Fruit fly (Drosophila melanogaster): ENCODE results near the gene Mgat2.

Mgat2 gene

DNA sequence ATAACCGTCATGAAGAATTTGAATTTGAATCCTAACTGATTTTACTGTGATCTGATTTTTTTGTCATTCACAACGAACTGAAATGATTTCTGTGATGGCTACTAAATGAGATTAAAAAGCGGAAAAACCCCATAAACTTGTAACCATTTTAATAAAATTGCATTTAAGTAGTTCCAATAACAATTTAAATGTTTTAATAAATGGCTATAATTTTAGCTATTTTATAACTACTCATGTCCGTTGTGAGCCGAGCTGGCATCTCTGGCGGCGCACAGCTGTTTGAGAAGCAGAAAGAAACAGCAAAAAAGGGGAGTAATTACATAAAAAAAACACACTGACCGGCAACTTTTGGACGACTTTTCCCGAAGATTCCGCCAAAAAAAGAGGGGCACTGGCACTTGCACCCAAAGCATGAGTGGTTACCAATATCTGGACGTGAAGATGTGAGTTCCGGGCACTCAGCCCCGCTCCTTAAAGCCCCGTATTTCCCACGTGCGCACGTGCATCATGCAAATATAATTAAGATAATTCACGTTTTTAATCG lies 34.6 kb upstream of the Mgat2 start, which contains the start of the genes CG7950 and Rpp14a (continued):
- TF ChIP-seq ftz-f1 (GFP tag; optimal IDR thresholded peaks at IDR 0.05) (no peak), Dref (GFP tag; IDR thresholded peaks at IDR 0.05) (no peak), Ssrp (tag; optimal IDR thresholded peaks at IDR 0.05) (peak; percentile 74), CG14014 (GFP tag; IDR thresholded peaks at IDR 0.05) (peak; percentile 80), lab (GFP tag; optimal IDR thresholded peaks at IDR 0.05) (peak; percentile 84), CG7928 (GFP tag; optimal IDR thresholded peaks at IDR 0.05) (no peak), Spps (tag; optimal IDR thresholded peaks at IDR 0.05) (peak; percentile 33), ssp (GFP tag; IDR thresholded peaks at IDR 0.05) (peak; percentile 47), CG7745 (tag; optimal IDR thresholded peaks at IDR 0.05) (no peak), CG8359 (GFP tag; optimal IDR thresholded peaks at IDR 0.05; ENCODE audit: borderline replicate concordance) (no peak), YL-1 (GFP tag; optimal IDR thresholded peaks at IDR 0.05) (peak; percentile 83), sr (GFP tag; IDR thresholded peaks at IDR 0.05) (no peak), CG14710 (tag; optimal IDR thresholded peaks at IDR 0.05) (peak; percentile 78), vfl (GFP tag; optimal IDR thresholded peaks at IDR 0.05) (peak; percentile 81), zfh1 (GFP tag; IDR thresholded peaks at IDR 0.05) (peak; percentile 87), CG12299 (tag; optimal IDR thresholded peaks at IDR 0.05) (peak; percentile 79), Dp (GFP tag; optimal IDR thresholded peaks at IDR 0.05) (peak; percentile 28), bsh (GFP tag; optimal IDR thresholded peaks at IDR 0.05) (peak; percentile 70 to 83), luna (GFP tag; optimal IDR thresholded peaks at IDR 0.05) (peak; percentile 42), CoRest (tag; optimal IDR thresholded peaks at IDR 0.05) (peak; percentile 81), Poxn (GFP tag; IDR thresholded peaks at IDR 0.05) (peak; percentile 59; the same call in 1 of the 2 replicates), vvl (GFP tag; IDR thresholded peaks at IDR 0.05) (peak; percentile 87), CG5245 (GFP tag; optimal IDR thresholded peaks at IDR 0.05) (peak; percentile 47), jing (GFP tag; optimal IDR thresholded peaks at IDR 0.05) (no peak), dan (GFP tag; IDR thresholded peaks at IDR 0.05) (no peak), br (optimal IDR thresholded peaks at IDR 0.05) (no peak), repo (GFP tag; optimal IDR thresholded peaks at IDR 0.05) (peak; percentile 54), Trl (optimal IDR thresholded peaks at IDR 0.05) (no peak), Trl (GFP tag; optimal IDR thresholded peaks at IDR 0.05) (peak; percentile 84), Sin3A (optimal IDR thresholded peaks at IDR 0.05) (no peak), fd102C (GFP tag; optimal IDR thresholded peaks at IDR 0.05) (peak; percentile 7), kay (GFP tag; optimal IDR thresholded peaks at IDR 0.05) (peak; percentile 52), usp (GFP tag; optimal IDR thresholded peaks at IDR 0.05) (no peak), dpn (GFP tag; optimal IDR thresholded peaks at IDR 0.05) (peak; percentile 78 to 79), nerfin-1 (tag; optimal IDR thresholded peaks at IDR 0.05) (peak; percentile 51), CG11085 (GFP tag; IDR thresholded peaks at IDR 0.05) (peak; percentile 68), aop (GFP tag; IDR thresholded peaks at IDR 0.05) (no peak), pita (GFP tag; optimal IDR thresholded peaks at IDR 0.05) (no peak), az2 (GFP tag; optimal IDR thresholded peaks at IDR 0.05) (peak; percentile 85), CG11696 (GFP tag; IDR thresholded peaks at IDR 0.05) (peak; percentile 40; the same call in 1 of the 2 replicates), Blimp-1 (GFP tag; optimal IDR thresholded peaks at IDR 0.05) (peak; percentile 65), H15 (GFP tag; IDR thresholded peaks at IDR 0.05) (peak; percentile 70; the same call in 1 of the 3 replicates), CG18599 (GFP tag; optimal IDR thresholded peaks at IDR 0.05) (peak; percentile 73), Aef1 (GFP tag; IDR thresholded peaks at IDR 0.05) (peak; percentile 82), CG10366 (GFP tag; IDR thresholded peaks at IDR 0.05) (peak; percentile 84), Bgb (GFP tag; IDR thresholded peaks at IDR 0.05; ENCODE audit: partially characterized antibody) (no peak), ato (GFP tag; IDR thresholded peaks at IDR 0.05; ENCODE audit: partially characterized antibody) (no peak), CG15514 (GFP tag; optimal IDR thresholded peaks at IDR 0.05) (peak; percentile 92), CG9817 (tag; optimal IDR thresholded peaks at IDR 0.05) (peak; percentile 86), CG30020 (tag; optimal IDR thresholded peaks at IDR 0.05) (peak; percentile 46), rib (GFP tag; IDR thresholded peaks at IDR 0.05) (peak; percentile 32; the same call in 1 of the 2 replicates)

Data from whole organism, embryonic.